Worm (Caenorhabditis elegans): ENCODE measurements around the gene cbp-2.

Gene cbp-2

DNA sequence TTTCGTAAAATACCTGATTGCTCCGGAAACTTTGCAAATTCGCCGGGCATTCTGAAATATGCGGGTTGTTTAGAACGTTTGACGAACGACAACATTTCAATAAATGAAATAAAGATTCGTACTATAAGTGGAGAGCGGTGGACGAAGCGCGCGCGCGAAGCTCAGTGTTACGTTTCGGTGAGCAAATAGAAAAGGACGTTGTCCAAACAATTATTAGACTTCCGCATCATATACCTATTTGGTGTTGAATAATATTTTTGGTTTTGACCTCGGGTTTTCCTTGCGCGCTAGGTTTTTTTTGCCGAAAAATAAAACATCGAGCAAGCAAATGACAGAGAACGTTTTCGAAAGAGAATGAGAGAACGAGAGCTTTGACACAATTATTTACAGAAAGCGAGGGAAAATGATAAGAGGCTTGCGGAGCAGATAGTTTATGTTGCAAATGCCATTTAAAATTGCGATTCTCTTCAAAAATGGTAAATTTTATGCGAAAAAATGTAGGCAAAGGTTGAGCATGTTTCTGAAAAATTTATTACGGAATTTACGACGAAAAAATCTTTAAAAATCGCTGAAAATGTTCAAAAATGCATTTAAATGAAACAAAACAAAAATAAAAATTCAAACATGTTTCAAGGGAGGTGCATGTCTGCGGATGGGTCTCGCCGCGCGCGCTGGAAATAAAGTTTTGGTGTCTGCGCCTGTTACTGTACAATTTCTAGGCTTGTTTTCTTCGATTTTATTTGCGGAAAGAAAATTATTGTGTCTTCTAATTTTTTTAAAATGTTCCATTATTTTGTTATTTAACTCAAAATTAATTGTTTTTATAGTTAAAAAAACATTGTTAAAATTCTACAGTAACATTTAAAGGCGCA lies 12.1 kb upstream of the cbp-2 start, which contains the start of the genes cyld-1 and F40F12.9:
cyld-1 (minus strand) TSS at position 51 of the 872 bp plus-strand sequence.
F40F12.9 (plus strand) TSS at position 721 of the 872 bp plus-strand sequence.
- no peak for TF ChIP-seq daf-16 (GFP tag; optimal IDR thresholded peaks at IDR 0.05)
- peak; percentile 51 for TF ChIP-seq daf-16 (tag; optimal IDR thresholded peaks at IDR 0.05)
- TF ChIP-seq dve-1 (tag; optimal IDR thresholded peaks at IDR 0.05; ENCODE audit: insufficient read depth), result peak; percentile 1
- no peak for TF ChIP-seq nhr-237 (tag; optimal IDR thresholded peaks at IDR 0.05)
- no peak for TF ChIP-seq gei-8 (GFP tag; optimal IDR thresholded peaks at IDR 0.05)
- no peak for TF ChIP-seq pha-4 (GFP tag; IDR thresholded peaks at IDR 0.05)
- peak; percentile 62 for TF ChIP-seq pha-4 (tag; optimal IDR thresholded peaks at IDR 0.05)
- TF ChIP-seq nhr-48 (tag; optimal IDR thresholded peaks at IDR 0.05), result no peak
- peak; percentile 9 for TF ChIP-seq hlh-11 (tag; optimal IDR thresholded peaks at IDR 0.05)
- peak; percentile 15 for TF ChIP-seq nhr-77 (tag; optimal IDR thresholded peaks at IDR 0.05)
- TF ChIP-seq dmd-6 (GFP tag; IDR thresholded peaks at IDR 0.05), result peak; percentile 48; the same call in 1 of the 2 replicates
- TF ChIP-seq pqm-1 (tag; optimal IDR thresholded peaks at IDR 0.05), result peak; percentile 54

DNA sequence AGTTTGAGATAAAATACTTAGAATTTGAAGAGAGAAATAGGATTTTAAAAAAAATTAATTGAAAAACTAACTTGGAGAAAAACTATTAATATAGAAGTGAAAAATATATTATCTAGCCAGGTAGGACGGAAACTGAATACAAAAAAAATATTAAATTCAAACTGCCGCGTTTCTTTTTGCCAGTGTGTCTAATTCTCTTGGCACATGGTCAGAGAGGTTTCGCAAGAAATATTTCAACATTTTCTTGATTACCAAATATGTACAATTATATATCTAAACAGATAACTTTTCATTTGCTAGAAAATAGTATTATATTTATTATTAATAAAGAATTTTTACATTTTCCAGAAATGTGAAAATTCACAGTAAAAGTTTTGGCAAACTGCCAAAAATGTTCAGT lies 10.5 kb upstream of the cbp-2 start:
- peak; percentile 39 for TF ChIP-seq hlh-30 (tag; optimal IDR thresholded peaks at IDR 0.05; ENCODE audit: insufficient read depth)
- TF ChIP-seq daf-16 (GFP tag; optimal IDR thresholded peaks at IDR 0.05), result no peak
- TF ChIP-seq daf-16 (tag; optimal IDR thresholded peaks at IDR 0.05), result peak; percentile 19
- peak in 1 of 2 experiments; percentile 6 for TF ChIP-seq lsy-2 (tag; optimal IDR thresholded peaks at IDR 0.05)
- no peak for TF ChIP-seq ceh-20 (GFP tag; IDR thresholded peaks at IDR 0.05)
- peak; percentile 55 for TF ChIP-seq dpl-1 (GFP tag; optimal IDR thresholded peaks at IDR 0.05)

DNA sequence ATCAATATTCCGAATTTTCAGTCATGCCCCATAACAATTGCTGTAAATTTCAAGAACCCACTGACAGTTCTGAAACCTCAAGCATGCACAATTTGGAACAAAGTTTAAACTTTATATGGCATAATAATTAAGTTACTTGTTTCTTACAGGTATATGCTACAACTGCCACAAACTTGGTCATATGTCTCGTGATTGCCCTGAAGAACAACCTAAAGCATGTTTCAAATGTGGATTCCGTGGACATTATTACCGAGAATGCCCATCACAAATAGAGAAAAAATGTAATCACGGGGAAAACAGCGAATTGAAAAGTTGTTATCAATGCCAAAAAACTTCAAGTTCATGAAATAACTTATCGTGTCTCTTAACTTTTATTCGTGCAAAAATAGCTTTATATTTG lies 10.0 kb upstream of the cbp-2 start:
- TF ChIP-seq mxl-2 (GFP tag; conservative IDR thresholded peaks at IDR 0.05), result no peak
- TF ChIP-seq Y75B8A.6 (GFP tag; IDR thresholded peaks at IDR 0.05), result no peak
- TF ChIP-seq dve-1 (tag; optimal IDR thresholded peaks at IDR 0.05; ENCODE audit: insufficient read depth), result peak; percentile 62
- no peak for TF ChIP-seq nhr-25 (tag; optimal IDR thresholded peaks at IDR 0.05; ENCODE audit: borderline replicate concordance, insufficient read depth)
- no peak for TF ChIP-seq daf-19 (GFP tag; conservative IDR thresholded peaks at IDR 0.05)
- no peak for TF ChIP-seq nhr-10 (tag; optimal IDR thresholded peaks at IDR 0.05)
- no peak for TF ChIP-seq F49E8.2 (tag; optimal IDR thresholded peaks at IDR 0.05; ENCODE audit: borderline replicate concordance)
- no peak for TF ChIP-seq arid-1 (GFP tag; conservative IDR thresholded peaks at IDR 0.05)
- TF ChIP-seq mdt-29 (GFP tag; IDR thresholded peaks at IDR 0.05), result no peak
- no peak for TF ChIP-seq set-16 (GFP tag; IDR thresholded peaks at IDR 0.05)
- TF ChIP-seq Y48G9A.11 (GFP tag; IDR thresholded peaks at IDR 0.05), result no peak
- no peak for TF ChIP-seq lin-38 (GFP tag; IDR thresholded peaks at IDR 0.05)
- TF ChIP-seq T26A8.4 (GFP tag; IDR thresholded peaks at IDR 0.05), result no peak
- TF ChIP-seq vab-7 (GFP tag; IDR thresholded peaks at IDR 0.05), result no peak
- no peak for TF ChIP-seq dpl-1 (GFP tag; optimal IDR thresholded peaks at IDR 0.05)
- TF ChIP-seq D1046.2 (GFP tag; IDR thresholded peaks at IDR 0.05), result no peak
- no peak for TF ChIP-seq F10B5.3 (tag; optimal IDR thresholded peaks at IDR 0.05)
- TF ChIP-seq tag-97 (GFP tag; IDR thresholded peaks at IDR 0.05), result no peak
- TF ChIP-seq T20F7.1 (GFP tag; optimal IDR thresholded peaks at IDR 0.05), result no peak
- no peak for TF ChIP-seq nhr-102 (tag; optimal IDR thresholded peaks at IDR 0.05)
- TF ChIP-seq lin-13 (GFP tag; optimal IDR thresholded peaks at IDR 0.05), result no peak
- no peak for TF ChIP-seq hmg-1.1 (GFP tag; IDR thresholded peaks at IDR 0.05)
- TF ChIP-seq mdl-1 (tag; optimal IDR thresholded peaks at IDR 0.05), result no peak
- peak; percentile 0 for TF ChIP-seq nhr-28 (tag; optimal IDR thresholded peaks at IDR 0.05)
- TF ChIP-seq ceh-28 (tag; optimal IDR thresholded peaks at IDR 0.05), result no peak
- no peak for TF ChIP-seq snpc-1.2 (GFP tag; IDR thresholded peaks at IDR 0.05)
- TF ChIP-seq spr-3 (GFP tag; optimal IDR thresholded peaks at IDR 0.05), result no peak
- no peak for TF ChIP-seq lin-1 (GFP tag; IDR thresholded peaks at IDR 0.05)
- no peak for TF ChIP-seq nhr-77 (tag; optimal IDR thresholded peaks at IDR 0.05)
- no peak for TF ChIP-seq ceh-62 (tag; optimal IDR thresholded peaks at IDR 0.05)
- no peak for TF ChIP-seq tra-1 (GFP tag; IDR thresholded peaks at IDR 0.05)
- no peak for TF ChIP-seq egl-27 (tag; optimal IDR thresholded peaks at IDR 0.05)
- TF ChIP-seq zfp-2 (tag; optimal IDR thresholded peaks at IDR 0.05), result no peak

Measured in whole organism, L4 larva.